Fruit fly (Drosophila melanogaster) whole organism, embryonic: ENCODE measurements around the gene iav.

Source experiments
- Antp ChIP-seq: fragments of 200-800 bp; sonication (Bioruptor generic); optimal IDR thresholded peaks from 3 replicates; lab custom pipeline; 2016; ENCODE audit warnings: missing biosample characterization, missing genetic modification characterization
- Asciz ChIP-seq: fragments of 200-800 bp; sonication (Bioruptor generic); optimal IDR thresholded peaks from 2 replicates; lab custom pipeline; 2017; ENCODE audit warnings: missing biosample characterization, mild to moderate bottlenecking, missing genetic modification characterization, missing genetic modification reagents
- Awh ChIP-seq: fragments of 200-800 bp; sonication (Bioruptor generic); IDR thresholded peaks from 2 replicates; pipeline ENCODE4, ENCODE4 v1.3.6; 2022; ENCODE audit warnings: missing biosample characterization, missing genetic modification characterization
- CG1233 ChIP-seq: fragments of 200-800 bp; sonication (Bioruptor generic); optimal IDR thresholded peaks from 4 replicates; lab custom pipeline; 2018; ENCODE audit warnings: missing biosample characterization, mild to moderate bottlenecking, missing genetic modification characterization
- CG12659 ChIP-seq: fragments of 200-800 bp; sonication (Bioruptor generic); optimal IDR thresholded peaks from 3 replicates; lab custom pipeline; 2017; ENCODE audit warnings: mild to moderate bottlenecking, missing biosample characterization, missing genetic modification reagents, missing genetic modification characterization
- CG13296 ChIP-seq: fragments of 200-800 bp; sonication (Bioruptor generic); optimal IDR thresholded peaks from 3 replicates; lab custom pipeline; 2018; ENCODE audit warnings: missing biosample characterization, mild to moderate bottlenecking, missing genetic modification characterization
- CG1529 ChIP-seq: fragments of 200-800 bp; sonication (Bioruptor generic); optimal IDR thresholded peaks from 3 replicates; lab custom pipeline; 2018; ENCODE audit warnings: missing biosample characterization, missing genetic modification characterization
- CG17328 ChIP-seq: fragments of 200-800 bp; sonication (Bioruptor generic); IDR thresholded peaks from 2 replicates; pipeline ENCODE4 v1.3.6; 2022; ENCODE audit warnings: missing biosample characterization, missing genetic modification characterization
- CG1792 ChIP-seq: fragments of 200-800 bp; sonication (Bioruptor generic); optimal IDR thresholded peaks from 2 replicates; lab custom pipeline; 2016; ENCODE audit warnings: missing biosample characterization, missing genetic modification characterization
- CG3065 ChIP-seq: fragments of 200-800 bp; sonication (Bioruptor generic); optimal IDR thresholded peaks from 2 replicates; lab custom pipeline; 2016; ENCODE audit warnings: missing biosample characterization, missing genetic modification characterization
- CG31365 ChIP-seq: fragments of 200-800 bp; sonication (Bioruptor generic); optimal IDR thresholded peaks from 2 replicates; lab custom pipeline; 2018; ENCODE audit warnings: missing biosample characterization, mild to moderate bottlenecking, missing genetic modification characterization
- CG6683 ChIP-seq: fragments of 200-800 bp; sonication (Bioruptor generic); optimal IDR thresholded peaks from 2 replicates; lab custom pipeline; 2017; ENCODE audit warnings: missing biosample characterization, mild to moderate bottlenecking, missing genetic modification characterization, missing genetic modification reagents
- CG6689 ChIP-seq: fragments of 200-800 bp; sonication (Bioruptor generic); IDR thresholded peaks from 2 replicates; pipeline ENCODE4 v1.3.6; 2022; ENCODE audit warnings: missing biosample characterization, missing genetic modification characterization
- CG6791 ChIP-seq: fragments of 200-800 bp; sonication (Bioruptor generic); IDR thresholded peaks from 3 replicates; pipeline ENCODE4 v1.3.6; 2022; ENCODE audit warnings: missing biosample characterization, missing genetic modification characterization; ENCODE audit not compliant: partially characterized antibody
- CG7745 ChIP-seq: fragments of 200-800 bp; sonication (Bioruptor generic); optimal IDR thresholded peaks from 2 replicates; lab custom pipeline; 2018; ENCODE audit warnings: missing biosample characterization, mild to moderate bottlenecking, missing genetic modification characterization, moderate library complexity
- CG8089 ChIP-seq: fragments of 200-800 bp; sonication (Bioruptor generic); optimal IDR thresholded peaks from 3 replicates; lab custom pipeline; 2016; ENCODE audit warnings: missing biosample characterization, missing genetic modification characterization
- CG8765 ChIP-seq: fragments of 200-800 bp; sonication (Bioruptor generic); IDR thresholded peaks from 2 replicates; pipeline ENCODE4 v1.3.6; 2022; ENCODE audit warnings: missing biosample characterization, missing genetic modification characterization
- CG9437 ChIP-seq: fragments of 200-800 bp; sonication (Bioruptor generic); optimal IDR thresholded peaks from 2 replicates; lab custom pipeline; 2018; ENCODE audit warnings: missing biosample characterization, mild to moderate bottlenecking, missing genetic modification characterization
- Camta ChIP-seq: fragments of 200-800 bp; sonication (Bioruptor generic); optimal IDR thresholded peaks from 2 replicates; lab custom pipeline; 2016; ENCODE audit warnings: missing biosample characterization, missing genetic modification characterization
- Dfd ChIP-seq, 2 experiments: fragments of >200 bp; optimal IDR thresholded peaks; 2 replicates each; lab custom pipeline; 2017; ENCODE audit warnings: missing biosample characterization in 2 of 2, missing genetic modification characterization in 2 of 2
- Fer3 ChIP-seq: fragments of 200-800 bp; sonication (Bioruptor generic); optimal IDR thresholded peaks from 2 replicates; lab custom pipeline; 2018; ENCODE audit warnings: missing biosample characterization, mild to moderate bottlenecking, missing genetic modification characterization, moderate library complexity
- GATAe ChIP-seq: fragments of 200-800 bp; sonication (Bioruptor generic); conservative IDR thresholded peaks from 2 replicates; pipeline ENCODE4 v1.3.6; 2022; ENCODE audit warnings: missing biosample characterization, missing genetic modification characterization
- H15 ChIP-seq: fragments of 200-800 bp; sonication (Bioruptor generic); IDR thresholded peaks from 3 replicates; pipeline ENCODE4 v1.3.6; 2022; ENCODE audit warnings: missing biosample characterization, missing genetic modification characterization
- HHEX ChIP-seq: fragments of 200-800 bp; sonication (Bioruptor generic); optimal IDR thresholded peaks from 3 replicates; lab custom pipeline; 2017; ENCODE audit warnings: missing biosample characterization, mild to moderate bottlenecking, missing genetic modification characterization, missing genetic modification reagents
- HmgZ ChIP-seq: fragments of 200-800 bp; sonication (Bioruptor generic); optimal IDR thresholded peaks from 2 replicates; lab custom pipeline; 2018; ENCODE audit warnings: missing biosample characterization, mild to moderate bottlenecking, missing genetic modification characterization
- NC2α ChIP-seq: fragments of 200-800 bp; sonication (Bioruptor generic); optimal IDR thresholded peaks from 2 replicates; lab custom pipeline; 2016; ENCODE audit warnings: missing biosample characterization, missing genetic modification characterization
- NK7.1 ChIP-seq: fragments of 200-800 bp; sonication (Bioruptor generic); optimal IDR thresholded peaks from 3 replicates; lab custom pipeline; 2016; ENCODE audit warnings: missing biosample characterization, missing genetic modification characterization
- Side ChIP-seq: fragments of 200-800 bp; sonication (Bioruptor generic); optimal IDR thresholded peaks from 2 replicates; lab custom pipeline; 2016; ENCODE audit warnings: missing biosample characterization, missing genetic modification characterization
- Sox100B ChIP-seq: fragments of 200-800 bp; sonication (Bioruptor generic); optimal IDR thresholded peaks from 3 replicates; lab custom pipeline; 2018; ENCODE audit warnings: missing biosample characterization, mild to moderate bottlenecking, missing genetic modification characterization
- TFAM ChIP-seq: fragments of 200-800 bp; sonication (Bioruptor generic); optimal IDR thresholded peaks from 2 replicates; lab custom pipeline; 2017; ENCODE audit warnings: missing biosample characterization, missing genetic modification characterization, inconsistent platforms
- aop ChIP-seq: fragments of 200-800 bp; sonication (Bioruptor generic); IDR thresholded peaks from 2 replicates; pipeline ENCODE4 v1.3.6; 2022; ENCODE audit warnings: missing biosample characterization, missing genetic modification characterization
- chn ChIP-seq: fragments of 200-800 bp; sonication (Bioruptor generic); optimal IDR thresholded peaks from 2 replicates; lab custom pipeline; 2016; ENCODE audit warnings: missing biosample characterization, missing genetic modification characterization
- fd64A ChIP-seq: fragments of 200-800 bp; sonication (Bioruptor generic); optimal IDR thresholded peaks from 3 replicates; lab custom pipeline; 2018; ENCODE audit warnings: missing biosample characterization, mild to moderate bottlenecking, missing genetic modification characterization
- gro ChIP-seq: fragments of 200-800 bp; sonication (Bioruptor generic); optimal IDR thresholded peaks from 2 replicates; lab custom pipeline; 2016; ENCODE audit warnings: missing biosample characterization, missing genetic modification characterization
- gt ChIP-seq: fragments of 200-800 bp; sonication (Bioruptor generic); IDR thresholded peaks from 2 replicates; pipeline ENCODE4 v1.3.6; 2022; ENCODE audit warnings: missing biosample characterization, missing genetic modification characterization
- hkb ChIP-seq, 2 experiments: fragments of 200-800 bp in 1 of 2; fragments of >200 bp in 1 of 2; sonication (Bioruptor generic) in 1 of 2; IDR thresholded peaks in 1 of 2; optimal IDR thresholded peaks in 1 of 2; 2 replicates each; pipeline versions ENCODE4 v1.3.6 to Lab custom; 2017 to 2022; ENCODE audit warnings: missing biosample characterization in 1 of 2, missing genetic modification characterization in 1 of 2
- jing ChIP-seq: fragments of 200-800 bp; sonication (Bioruptor generic); optimal IDR thresholded peaks from 2 replicates; lab custom pipeline; 2018; ENCODE audit warnings: missing biosample characterization, mild to moderate bottlenecking, missing genetic modification characterization
- mam ChIP-seq: fragments of 200-800 bp; sonication (Bioruptor generic); optimal IDR thresholded peaks from 3 replicates; lab custom pipeline; 2016; ENCODE audit warnings: missing biosample characterization, missing genetic modification characterization
- oc ChIP-seq: fragments of 200-800 bp; sonication (Bioruptor generic); optimal IDR thresholded peaks from 2 replicates; lab custom pipeline; 2018; ENCODE audit warnings: missing biosample characterization, mild to moderate bottlenecking, missing genetic modification characterization, moderate library complexity
- pan ChIP-seq, 4 experiments: fragments of >200 bp in 3 of 4; fragments of 200-800 bp in 1 of 4; sonication (Bioruptor generic) in 1 of 4; optimal IDR thresholded peaks in 3 of 4; IDR thresholded peaks in 1 of 4; 2 replicates each; pipeline versions ENCODE4 v1.3.6 to Lab custom; 2017 to 2022; ENCODE audit warnings: missing biosample characterization in 2 of 4, missing genetic modification characterization in 2 of 4, mixed read lengths in 1 of 4
- repo ChIP-seq: fragments of 200-800 bp; sonication (Bioruptor generic); optimal IDR thresholded peaks from 2 replicates; lab custom pipeline; 2016; ENCODE audit warnings: missing biosample characterization, missing genetic modification characterization
- sd ChIP-seq: fragments of 200-800 bp; sonication (Bioruptor generic); optimal IDR thresholded peaks from 3 replicates; lab custom pipeline; 2018; ENCODE audit warnings: missing biosample characterization, mild to moderate bottlenecking, missing genetic modification characterization, moderate library complexity
- seq ChIP-seq: fragments of 200-800 bp; sonication (Bioruptor generic); IDR thresholded peaks from 2 replicates; pipeline ENCODE4 v1.3.6; 2022; ENCODE audit warnings: missing biosample characterization, missing genetic modification characterization
- sob ChIP-seq: fragments of 200-800 bp; sonication (Bioruptor generic); IDR thresholded peaks from 2 replicates; pipeline ENCODE4 v1.3.6; 2022; ENCODE audit warnings: missing biosample characterization, missing genetic modification characterization
- stwl ChIP-seq: fragments of 200-800 bp; sonication (Bioruptor generic); optimal IDR thresholded peaks from 3 replicates; lab custom pipeline; 2018; ENCODE audit warnings: missing biosample characterization, mild to moderate bottlenecking, missing genetic modification characterization, moderate library complexity
- tll ChIP-seq, 2 experiments: fragments of 200-800 bp in 1 of 2; fragments of >200 bp in 1 of 2; sonication (Bioruptor generic) in 1 of 2; optimal IDR thresholded peaks; 2 replicates each; lab custom pipeline; 2017 to 2019; ENCODE audit warnings: missing biosample characterization in 2 of 2, missing genetic modification characterization in 2 of 2, mild to moderate bottlenecking in 1 of 2, moderate library complexity in 1 of 2
- toy ChIP-seq: fragments of 200-800 bp; sonication (Bioruptor generic); IDR thresholded peaks from 2 replicates; pipeline ENCODE4 v1.3.6; 2022; ENCODE audit warnings: missing biosample characterization, missing genetic modification characterization
- trem ChIP-seq: fragments of 200-800 bp; optimal IDR thresholded peaks from 3 replicates; lab custom pipeline; 2019; ENCODE audit warnings: missing biosample characterization, mild to moderate bottlenecking, missing genetic modification characterization, moderate library complexity
- wek ChIP-seq: fragments of 200-800 bp; sonication (Bioruptor generic); optimal IDR thresholded peaks from 3 replicates; lab custom pipeline; 2018; ENCODE audit warnings: missing biosample characterization, mild to moderate bottlenecking, missing genetic modification characterization, moderate library complexity

Gene iav

DNA sequence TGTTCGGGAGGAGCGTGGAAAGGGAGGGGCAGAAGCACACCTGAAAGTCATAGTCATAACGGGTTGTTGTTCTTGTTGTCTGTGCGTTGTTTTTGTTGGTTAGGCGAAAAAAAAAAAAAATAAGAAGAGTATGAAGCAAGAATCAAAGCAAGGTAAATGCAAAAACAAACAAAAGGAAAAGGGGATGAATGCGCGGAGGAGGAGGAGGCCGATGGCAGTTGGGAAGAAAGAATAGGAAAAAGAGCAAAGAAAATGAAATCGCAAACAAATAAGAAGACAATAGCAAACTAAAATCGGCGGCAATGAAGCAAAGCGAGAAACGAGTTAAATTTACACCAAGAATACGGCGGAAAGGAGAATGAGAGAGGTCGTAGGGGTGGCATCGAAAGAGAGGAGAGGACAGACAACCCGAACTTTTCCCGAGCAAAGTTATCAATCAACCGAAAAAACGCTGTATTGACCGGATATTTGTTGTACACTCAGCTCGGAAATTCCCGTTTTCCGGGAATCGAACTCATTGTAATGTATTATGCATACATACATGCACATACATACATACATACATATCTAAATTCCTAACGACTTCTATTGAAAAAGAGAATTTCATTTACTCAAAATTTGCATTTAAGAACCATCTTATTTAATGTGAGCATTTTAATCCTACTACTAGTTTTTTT, 46.8 kb downstream of the iav start (continued):
- TF ChIP-seq Sox100B (GFP tag; lab: Kevin White, UChicago): peak; percentile 1
- TF ChIP-seq chn: no peak
- TF ChIP-seq fd64A (GFP tag; lab: Kevin White, UChicago): no peak
- no peak for TF ChIP-seq seq (GFP tag; lab: Robert Waterston, UW)
- no peak for TF ChIP-seq CG17328 (GFP tag; lab: Robert Waterston, UW)
- TF ChIP-seq TFAM (GFP tag; lab: Kevin White, UChicago): no peak
- TF ChIP-seq Side (GFP tag; lab: Kevin White, UChicago): no peak
- TF ChIP-seq CG8765 (GFP tag; lab: Robert Waterston, UW): no peak
- peak; percentile 10 for TF ChIP-seq mam (GFP tag; lab: Kevin White, UChicago)
- TF ChIP-seq Fer3 (tag; lab: Kevin White, UChicago): peak; percentile 24
- TF ChIP-seq Asciz (GFP tag; lab: Kevin White, UChicago): no peak
- TF ChIP-seq CG1233 (GFP tag; lab: Kevin White, UChicago): no peak
- TF ChIP-seq CG12659 (GFP tag; lab: Kevin White, UChicago): no peak
- TF ChIP-seq Antp (GFP tag; lab: Kevin White, UChicago): no peak
- TF ChIP-seq repo (GFP tag; lab: Kevin White, UChicago): no peak
- TF ChIP-seq CG31365 (tag; lab: Kevin White, UChicago): no peak
- TF ChIP-seq sd (tag; lab: Kevin White, UChicago): no peak
- no peak for TF ChIP-seq NC2α (GFP tag; lab: Kevin White, UChicago)
- no peak for TF ChIP-seq pan (optimal IDR thresholded peaks at IDR 0.05; lab: Kevin White, UChicago)
- TF ChIP-seq pan (GFP tag; optimal IDR thresholded peaks at IDR 0.05 in 1 of 2, IDR thresholded peaks at IDR 0.05 in 1 of 2): no peak
- no peak for TF ChIP-seq CG7745 (tag; lab: Kevin White, UChicago)
- no peak for TF ChIP-seq CG9437 (GFP tag; lab: Kevin White, UChicago)
- no peak for TF ChIP-seq stwl (tag; lab: Kevin White, UChicago)
- TF ChIP-seq tll (GFP tag; optimal IDR thresholded peaks at IDR 0.05; lab: Kevin White, UChicago): no peak
- no peak for TF ChIP-seq trem (tag; lab: Kevin White, UChicago)
- no peak for TF ChIP-seq Camta (GFP tag; lab: Kevin White, UChicago)
- TF ChIP-seq oc: no peak
- no peak for TF ChIP-seq gro (GFP tag; lab: Kevin White, UChicago)
- TF ChIP-seq Dfd (GFP tag; optimal IDR thresholded peaks at IDR 0.05; lab: Kevin White, UChicago): no peak
- TF ChIP-seq HmgZ (tag; lab: Kevin White, UChicago): no peak
- TF ChIP-seq hkb (optimal IDR thresholded peaks at IDR 0.05; lab: Kevin White, UChicago): no peak
- TF ChIP-seq hkb (GFP tag; IDR thresholded peaks at IDR 0.05; lab: Robert Waterston, UW): no peak
- no peak for TF ChIP-seq NK7.1 (GFP tag; lab: Kevin White, UChicago)
- no peak for TF ChIP-seq H15 (GFP tag; lab: Robert Waterston, UW)
- TF ChIP-seq sob (GFP tag; lab: Robert Waterston, UW): no peak
- no peak for TF ChIP-seq CG1792 (GFP tag; lab: Kevin White, UChicago)
- TF ChIP-seq Awh (GFP tag; lab: Robert Waterston, UW): no peak
- no peak for TF ChIP-seq aop (GFP tag; lab: Robert Waterston, UW)
- TF ChIP-seq CG8089 (GFP tag; lab: Kevin White, UChicago): no peak
- no peak for TF ChIP-seq CG3065 (GFP tag; lab: Kevin White, UChicago)
- TF ChIP-seq gt (GFP tag; lab: Robert Waterston, UW): no peak
- no peak for TF ChIP-seq GATAe
- no peak for TF ChIP-seq HHEX
- no peak for TF ChIP-seq toy (GFP tag; lab: Robert Waterston, UW)
- TF ChIP-seq CG6683: no peak
- no peak for TF ChIP-seq wek (GFP tag; lab: Kevin White, UChicago)
- no peak for TF ChIP-seq jing (GFP tag; lab: Kevin White, UChicago)
- TF ChIP-seq CG1529 (GFP tag; lab: Kevin White, UChicago): no peak
- peak; percentile 26; the same call in 1 of the 2 replicates for TF ChIP-seq CG6689
- no peak for TF ChIP-seq CG6791 (GFP tag; lab: Robert Waterston, UW)
- TF ChIP-seq CG13296: no peak
